Worm (Caenorhabditis elegans): ENCODE data around the gene cgr-1.

ce11 chrX:3566856-3567255 is 33.4 kb downstream of the cgr-1 start:
- TF ChIP-seq C38D4.7 (GFP tag; optimal IDR thresholded peaks at IDR 0.05): no peak
- no peak for TF ChIP-seq syd-9 (tag; optimal IDR thresholded peaks at IDR 0.05)
- no peak for TF ChIP-seq pag-3 (tag; optimal IDR thresholded peaks at IDR 0.05; ENCODE audit: borderline replicate concordance)
- no peak for TF ChIP-seq dmd-4 (tag; optimal IDR thresholded peaks at IDR 0.05; ENCODE audit: borderline replicate concordance)
- no peak for TF ChIP-seq unc-86 (tag; optimal IDR thresholded peaks at IDR 0.05)
- no peak for TF ChIP-seq fkh-6 (tag; optimal IDR thresholded peaks at IDR 0.05)
- no peak for TF ChIP-seq pha-2 (tag; optimal IDR thresholded peaks at IDR 0.05)
- no peak for TF ChIP-seq sox-4 (tag; optimal IDR thresholded peaks at IDR 0.05)

Measured in whole organism, late embryonic.